Fruit fly (Drosophila melanogaster): ENCODE results near the gene Ent3.
A peak's percentile ranks its signal among the peaks of the same experiment; 100 is the strongest.

Gene Ent3

DNA sequence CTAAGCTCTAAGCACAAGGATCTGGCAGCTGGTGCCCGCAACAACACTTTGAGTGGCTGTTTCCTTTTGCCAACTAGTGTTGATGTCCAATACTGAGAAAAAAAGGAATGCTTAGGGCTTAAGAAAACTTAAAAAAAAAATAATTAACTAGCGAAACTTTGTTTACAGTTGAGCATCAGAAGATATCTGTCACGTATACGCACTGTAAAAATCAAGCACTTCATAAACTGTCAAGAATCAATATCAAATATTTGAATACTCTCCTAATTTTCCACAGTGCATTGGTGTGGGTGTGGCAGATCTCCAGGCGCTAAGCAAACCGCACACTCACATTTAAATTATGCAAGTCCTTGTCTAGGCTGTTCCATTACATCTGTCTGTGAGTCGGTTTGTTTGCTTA, 20.8 kb downstream of the Ent3 start:
- no peak for TF ChIP-seq HLH106 (tag; optimal IDR thresholded peaks at IDR 0.05)

DNA sequence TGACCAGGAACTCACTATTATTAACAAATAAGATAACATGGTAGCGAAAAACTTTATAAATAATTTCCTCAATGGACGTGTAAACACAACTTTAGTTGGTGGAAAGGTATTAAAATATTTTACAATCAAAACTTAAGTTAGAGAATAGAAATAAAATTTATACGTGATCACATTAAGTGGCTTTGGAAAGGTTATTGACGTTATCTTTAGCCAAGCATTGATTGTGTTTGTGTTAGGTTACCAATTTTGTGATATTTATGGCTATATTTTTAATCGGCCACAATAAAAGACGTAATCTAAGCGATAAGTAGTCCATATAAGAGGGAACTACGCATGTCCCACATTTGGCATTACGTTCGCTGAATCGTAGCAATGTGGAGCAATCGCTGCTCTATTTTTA, 31.2 kb downstream of the Ent3 start, which contains the start of gene CG14120:
Gene CG14120 (plus strand): TSS at position 360 of the 400 bp plus-strand sequence.
- TF ChIP-seq Hr78 (GFP tag; optimal IDR thresholded peaks at IDR 0.05): no peak
- no peak for TF ChIP-seq brk (GFP tag; optimal IDR thresholded peaks at IDR 0.05)
- no peak for TF ChIP-seq N (GFP tag; optimal IDR thresholded peaks at IDR 0.05)
- TF ChIP-seq jim (GFP tag; optimal IDR thresholded peaks at IDR 0.05): no peak
- TF ChIP-seq br (GFP tag; optimal IDR thresholded peaks at IDR 0.05): no peak
- TF ChIP-seq sage (GFP tag; optimal IDR thresholded peaks at IDR 0.05): no peak
- TF ChIP-seq dl (GFP tag; optimal IDR thresholded peaks at IDR 0.05; ENCODE audit: insufficient read depth in 1 of 2, partially characterized antibody in 2 of 2): no peak
- no peak for TF ChIP-seq Hr83 (GFP tag; optimal IDR thresholded peaks at IDR 0.05; ENCODE audit: poor library complexity, severe bottlenecking)
- TF ChIP-seq pan (optimal IDR thresholded peaks at IDR 0.05): no peak
- TF ChIP-seq CG32264 (GFP tag; optimal IDR thresholded peaks at IDR 0.05): no peak
- no peak for TF ChIP-seq OdsH (GFP tag; optimal IDR thresholded peaks at IDR 0.05)

DNA sequence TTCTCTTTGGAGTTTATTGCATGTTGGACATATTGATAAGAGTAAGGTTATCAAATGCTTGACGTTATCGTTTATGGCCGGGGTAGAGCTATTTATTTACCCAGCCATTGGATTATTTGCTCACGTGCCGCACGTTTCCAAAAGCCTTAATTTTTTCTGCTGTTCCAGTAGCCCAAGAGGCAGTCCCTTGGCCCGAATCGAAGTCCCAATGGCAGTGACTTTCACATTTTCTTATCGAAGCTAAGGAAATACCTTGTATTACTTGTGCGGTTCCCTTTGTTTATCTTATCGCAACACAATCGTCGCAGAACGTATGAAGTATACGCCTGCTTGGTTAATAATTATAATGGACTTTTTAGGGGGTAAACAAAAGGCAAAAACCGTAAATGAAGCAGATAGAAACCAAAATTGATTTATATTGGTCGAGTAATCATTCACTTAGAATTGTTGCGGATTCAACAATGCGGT, 35.9 kb downstream of the Ent3 start, which contains the start of gene CG43894:
Gene CG43894 (plus strand): TSS at position 418 of the 468 bp plus-strand sequence.
- TF ChIP-seq rgr (GFP tag; optimal IDR thresholded peaks at IDR 0.05) (no peak), Rel (GFP tag; optimal IDR thresholded peaks at IDR 0.05) (peak; percentile 28), Rel (tag; optimal IDR thresholded peaks at IDR 0.05) (peak; percentile 60), h (GFP tag; optimal IDR thresholded peaks at IDR 0.05) (peak; percentile 44), Hr78 (GFP tag; optimal IDR thresholded peaks at IDR 0.05) (no peak), fru (GFP tag; optimal IDR thresholded peaks at IDR 0.05) (peak; percentile 56), brk (GFP tag; optimal IDR thresholded peaks at IDR 0.05) (no peak), CrebA (GFP tag; optimal IDR thresholded peaks at IDR 0.05; ENCODE audit: borderline replicate concordance) (peak; percentile 67)

DNA sequence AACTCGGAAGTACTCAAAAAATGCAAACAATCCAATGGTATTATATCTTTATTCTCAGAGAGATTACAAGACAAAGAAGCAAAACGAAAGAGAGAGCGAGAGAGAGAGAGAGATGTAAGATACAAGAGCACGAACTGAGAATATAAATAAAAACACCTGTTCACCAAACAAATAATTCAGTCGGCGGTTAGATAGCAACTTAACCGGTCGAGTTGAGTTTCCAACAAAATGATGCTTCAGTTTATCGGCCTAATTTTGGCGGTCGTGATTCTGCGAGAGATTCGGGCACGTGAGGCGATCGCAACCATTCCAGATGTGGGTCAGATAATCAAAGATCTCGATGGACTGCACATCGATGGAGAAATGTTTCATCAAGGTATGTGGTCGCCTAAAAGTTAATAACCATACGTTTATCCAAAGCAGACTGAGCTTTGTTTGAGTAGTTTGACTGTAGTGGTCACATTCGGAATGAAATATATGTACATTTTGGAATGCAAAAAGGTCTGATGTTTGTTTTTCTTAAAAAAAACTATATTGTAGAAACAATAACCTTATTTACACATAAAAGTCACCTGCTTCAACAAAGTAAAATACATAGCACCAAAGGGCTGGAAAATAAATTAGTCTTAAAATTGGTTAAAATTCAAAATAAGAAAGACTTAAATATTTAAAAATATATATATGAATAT, 39.2 kb downstream of the Ent3 start, which contains the start of gene CG14118:
Gene CG14118 (plus strand): TSS at position 174 of the 689 bp plus-strand sequence.
- TF ChIP-seq woc (GFP tag; optimal IDR thresholded peaks at IDR 0.05) (no peak), OdsH (GFP tag; optimal IDR thresholded peaks at IDR 0.05) (no peak), Sp1 (GFP tag; optimal IDR thresholded peaks at IDR 0.05) (no peak), sv (GFP tag; optimal IDR thresholded peaks at IDR 0.05) (no peak), Dif (GFP tag; optimal IDR thresholded peaks at IDR 0.05; ENCODE audit: partially characterized antibody) (no peak), lola (GFP tag; optimal IDR thresholded peaks at IDR 0.05) (no peak), Dfd (GFP tag; optimal IDR thresholded peaks at IDR 0.05) (no peak), rgr (GFP tag; optimal IDR thresholded peaks at IDR 0.05) (no peak), Jra (GFP tag; optimal IDR thresholded peaks at IDR 0.05) (no peak), psq (GFP tag; optimal IDR thresholded peaks at IDR 0.05) (no peak), Vsx2 (GFP tag; optimal IDR thresholded peaks at IDR 0.05; ENCODE audit: partially characterized antibody) (no peak), Mio (GFP tag; optimal IDR thresholded peaks at IDR 0.05) (no peak), h (GFP tag; optimal IDR thresholded peaks at IDR 0.05) (no peak), GATAd (GFP tag; optimal IDR thresholded peaks at IDR 0.05) (no peak)

DNA sequence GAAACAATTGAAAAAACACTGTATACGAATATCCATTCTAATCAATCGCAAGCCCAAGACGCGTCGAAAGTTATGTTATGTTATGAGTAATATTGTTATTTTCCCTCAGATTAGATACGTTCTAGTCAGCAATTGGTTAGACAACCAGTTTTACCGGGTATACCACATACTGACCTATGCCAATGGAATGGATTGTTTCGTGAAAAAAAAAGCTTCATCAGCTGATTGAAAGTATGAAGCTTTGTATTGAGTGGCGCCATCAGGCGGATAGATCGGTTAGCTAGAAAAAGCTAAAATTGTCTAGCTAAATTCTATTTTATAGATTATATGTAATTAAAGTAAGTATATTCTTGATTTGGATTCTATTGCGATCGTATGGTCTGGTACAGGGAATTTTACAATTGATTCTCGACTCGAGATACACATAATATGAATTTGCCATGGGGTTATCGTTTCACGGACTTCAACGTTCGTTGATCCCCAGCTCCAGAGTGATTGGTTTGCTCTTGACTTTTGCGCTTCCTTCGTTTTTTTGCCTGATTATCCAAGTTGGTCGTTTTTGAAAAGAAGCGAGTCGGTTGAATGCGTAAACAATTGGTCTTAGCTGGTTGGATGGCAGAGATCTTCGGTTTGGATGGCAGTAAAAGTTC, 49.3 kb downstream of the Ent3 start, which contains the start of gene CG12520:
Gene CG12520 (minus strand): TSS at position 159 of the 650 bp plus-strand sequence.
- TF ChIP-seq pan (optimal IDR thresholded peaks at IDR 0.05) (no peak), dl (GFP tag; optimal IDR thresholded peaks at IDR 0.05; ENCODE audit: insufficient read depth in 1 of 2, partially characterized antibody in 2 of 2) (no peak), CrebA (GFP tag; optimal IDR thresholded peaks at IDR 0.05; ENCODE audit: borderline replicate concordance) (no peak), brk (GFP tag; optimal IDR thresholded peaks at IDR 0.05) (peak; percentile 14), rgr (GFP tag; optimal IDR thresholded peaks at IDR 0.05) (no peak), Rel (GFP tag; optimal IDR thresholded peaks at IDR 0.05) (no peak), Rel (tag; optimal IDR thresholded peaks at IDR 0.05) (no peak), CG32264 (GFP tag; optimal IDR thresholded peaks at IDR 0.05) (no peak), tai (GFP tag; optimal IDR thresholded peaks at IDR 0.05) (no peak), Abd-B (GFP tag; optimal IDR thresholded peaks at IDR 0.05) (no peak), Myc (optimal IDR thresholded peaks at IDR 0.05) (peak; percentile 40), lola (GFP tag; optimal IDR thresholded peaks at IDR 0.05) (no peak), usp (GFP tag; optimal IDR thresholded peaks at IDR 0.05) (no peak), Hr83 (GFP tag; optimal IDR thresholded peaks at IDR 0.05; ENCODE audit: poor library complexity, severe bottlenecking) (no peak), sage (GFP tag; optimal IDR thresholded peaks at IDR 0.05) (no peak), dmrt93B (GFP tag; optimal IDR thresholded peaks at IDR 0.05) (no peak), Dif (GFP tag; optimal IDR thresholded peaks at IDR 0.05; ENCODE audit: partially characterized antibody) (no peak), Mio (GFP tag; optimal IDR thresholded peaks at IDR 0.05) (no peak), dsf (GFP tag; optimal IDR thresholded peaks at IDR 0.05; ENCODE audit: borderline replicate concordance) (no peak)
